Worm (Caenorhabditis elegans) whole organism, L3 larva: ENCODE measurements around the gene pha-2.

Source experiments
- R02D3.7 ChIP-seq: fragments of 150-350 bp; optimal IDR thresholded peaks from 2 replicates; lab custom pipeline; 2014; ENCODE audit warnings: missing biosample characterization, missing genetic modification characterization
- ZK546.5 ChIP-seq: sonication (generic microtip); optimal IDR thresholded peaks from 2 replicates; lab custom pipeline; 2017; ENCODE audit warnings: missing biosample characterization, missing genetic modification characterization
- aly-2 ChIP-seq: fragments of 150-350 bp; optimal IDR thresholded peaks from 2 replicates; lab custom pipeline; 2014; ENCODE audit warnings: missing biosample characterization, missing genetic modification characterization
- ama-1 ChIP-seq: fragments of 150-350 bp; optimal IDR thresholded peaks from 2 replicates; lab custom pipeline; 2018
- ceh-16 ChIP-seq: sonication (generic microtip); optimal IDR thresholded peaks from 2 replicates; lab custom pipeline; 2017; ENCODE audit warnings: missing biosample characterization, missing genetic modification characterization
- ceh-28 ChIP-seq: fragments of 150-350 bp; optimal IDR thresholded peaks from 2 replicates; lab custom pipeline; 2014; ENCODE audit warnings: missing biosample characterization, missing genetic modification reagents, missing genetic modification characterization
- ceh-82 ChIP-seq: fragments of 150-350 bp; optimal IDR thresholded peaks from 2 replicates; lab custom pipeline; 2014; ENCODE audit warnings: missing biosample characterization, missing genetic modification characterization
- ceh-9 ChIP-seq: sonication (generic microtip); optimal IDR thresholded peaks from 2 replicates; lab custom pipeline; 2018; ENCODE audit warnings: missing biosample characterization, missing genetic modification characterization
- daf-12 ChIP-seq: fragments of 150-350 bp; optimal IDR thresholded peaks from 2 replicates; lab custom pipeline; 2014; ENCODE audit warnings: missing biosample characterization, missing genetic modification reagents, missing genetic modification characterization
- egl-27 ChIP-seq: sonication (generic microtip); optimal IDR thresholded peaks from 4 replicates; lab custom pipeline; 2017; ENCODE audit warnings: missing biosample characterization, missing genetic modification reagents, missing genetic modification characterization
- egl-5 ChIP-seq: fragments of 150-350 bp; optimal IDR thresholded peaks from 2 replicates; lab custom pipeline; 2017; ENCODE audit warnings: missing biosample characterization, missing genetic modification reagents, missing genetic modification characterization, inconsistent platforms
- elt-2 ChIP-seq: sonication (generic microtip); optimal IDR thresholded peaks from 2 replicates; lab custom pipeline; 2016; ENCODE audit warnings: missing genetic modification reagents, mild to moderate bottlenecking, missing genetic modification characterization, missing compliant biosample characterization
- elt-3 ChIP-seq, 3 experiments: fragments of 150-350 bp in 1 of 3; sonication (generic microtip) in 2 of 3; optimal IDR thresholded peaks; 2 replicates in 2 of 3; 4 replicates in 1 of 3; lab custom pipeline; 2014 to 2017; ENCODE audit warnings: missing biosample characterization in 3 of 3, missing genetic modification characterization in 3 of 3
- eor-1 ChIP-seq, 2 experiments: fragments of 150-350 bp; optimal IDR thresholded peaks; 2 replicates each; lab custom pipeline; 2014 to 2018; ENCODE audit warnings: missing biosample characterization in 2 of 2, missing genetic modification characterization in 2 of 2
- fkh-10 ChIP-seq: sonication (generic microtip); optimal IDR thresholded peaks from 2 replicates; lab custom pipeline; 2017; ENCODE audit warnings: missing biosample characterization, missing genetic modification reagents, missing genetic modification characterization
- hmg-11 ChIP-seq: sonication (generic microtip); optimal IDR thresholded peaks from 2 replicates; lab custom pipeline; 2016; ENCODE audit warnings: missing genetic modification characterization, missing compliant biosample characterization
- jun-1 ChIP-seq: fragments of 150-350 bp; optimal IDR thresholded peaks from 2 replicates; lab custom pipeline; 2014; ENCODE audit warnings: missing biosample characterization, missing genetic modification reagents, missing genetic modification characterization
- lin-15B ChIP-seq: fragments of 150-350 bp; optimal IDR thresholded peaks from 2 replicates; lab custom pipeline; 2014; ENCODE audit warnings: missing biosample characterization, missing genetic modification characterization
- lin-39 ChIP-seq: fragments of 150-350 bp; optimal IDR thresholded peaks from 2 replicates; lab custom pipeline; 2018; ENCODE audit warnings: missing biosample characterization, missing genetic modification reagents, missing genetic modification characterization
- lsy-12 ChIP-seq: sonication (generic microtip); optimal IDR thresholded peaks from 2 replicates; lab custom pipeline; 2016; ENCODE audit warnings: mild to moderate bottlenecking, missing genetic modification characterization, missing compliant biosample characterization
- mdl-1 ChIP-seq: fragments of 150-350 bp; optimal IDR thresholded peaks from 2 replicates; lab custom pipeline; 2014; ENCODE audit warnings: missing biosample characterization, missing genetic modification characterization
- mml-1 ChIP-seq: fragments of 150-350 bp; sonication (generic microtip); optimal IDR thresholded peaks from 3 replicates; lab custom pipeline; 2014; ENCODE audit warnings: missing biosample characterization, missing genetic modification characterization
- nfya-1 ChIP-seq: sonication (generic microtip); optimal IDR thresholded peaks from 2 replicates; lab custom pipeline; 2017; ENCODE audit warnings: missing genetic modification characterization, mild to moderate bottlenecking, missing compliant biosample characterization, antibody characterized with exemption, moderate library complexity; ENCODE audit not compliant: insufficient read depth
- nhr-11 ChIP-seq: fragments of 150-350 bp; optimal IDR thresholded peaks from 2 replicates; lab custom pipeline; 2014; ENCODE audit warnings: missing biosample characterization, missing genetic modification characterization
- nhr-12 ChIP-seq: fragments of 150-350 bp; optimal IDR thresholded peaks from 2 replicates; lab custom pipeline; 2014; ENCODE audit warnings: missing biosample characterization, missing genetic modification characterization
- nhr-23 ChIP-seq: fragments of 150-350 bp; optimal IDR thresholded peaks from 2 replicates; lab custom pipeline; 2014; ENCODE audit warnings: missing biosample characterization, missing genetic modification reagents, missing genetic modification characterization
- nhr-237 ChIP-seq: fragments of 150-350 bp; optimal IDR thresholded peaks from 2 replicates; lab custom pipeline; 2014; ENCODE audit warnings: missing biosample characterization, missing genetic modification characterization
- nhr-25 ChIP-seq: sonication (generic microtip); optimal IDR thresholded peaks from 2 replicates; lab custom pipeline; 2017; ENCODE audit warnings: missing biosample characterization, missing genetic modification characterization
- nhr-28 ChIP-seq: fragments of 150-350 bp; optimal IDR thresholded peaks from 2 replicates; lab custom pipeline; 2014; ENCODE audit warnings: missing biosample characterization, missing genetic modification characterization
- nhr-43 ChIP-seq: sonication (generic microtip); optimal IDR thresholded peaks from 2 replicates; lab custom pipeline; 2016; ENCODE audit warnings: mild to moderate bottlenecking, missing genetic modification characterization, missing compliant biosample characterization; ENCODE audit not compliant: poor library complexity, severe bottlenecking
- nhr-67 ChIP-seq: fragments of 150-350 bp; optimal IDR thresholded peaks from 2 replicates; lab custom pipeline; 2014; ENCODE audit warnings: missing biosample characterization, missing genetic modification characterization
- nhr-76 ChIP-seq: fragments of 150-350 bp; sonication (generic microtip); optimal IDR thresholded peaks from 5 replicates; lab custom pipeline; 2014; ENCODE audit warnings: missing biosample characterization, missing genetic modification characterization
- pha-4 ChIP-seq: fragments of 150-350 bp; optimal IDR thresholded peaks from 2 replicates; lab custom pipeline; 2014; ENCODE audit warnings: missing biosample characterization, missing genetic modification reagents, missing genetic modification characterization
- pqm-1 ChIP-seq: fragments of 150-350 bp; optimal IDR thresholded peaks from 2 replicates; lab custom pipeline; 2017; ENCODE audit warnings: missing biosample characterization, missing genetic modification characterization, inconsistent platforms
- sea-2 ChIP-seq: fragments of 150-350 bp; sonication (generic microtip); optimal IDR thresholded peaks from 4 replicates; lab custom pipeline; 2014; ENCODE audit warnings: missing biosample characterization, missing genetic modification reagents, missing genetic modification characterization
- skn-1 ChIP-seq: fragments of 150-350 bp; optimal IDR thresholded peaks from 2 replicates; lab custom pipeline; 2014; ENCODE audit warnings: missing biosample characterization, missing genetic modification characterization
- snpc-4 ChIP-seq: fragments of 150-350 bp; optimal IDR thresholded peaks from 2 replicates; lab custom pipeline; 2014; ENCODE audit warnings: missing biosample characterization, missing genetic modification characterization
- tbx-2 ChIP-seq: sonication (generic microtip); optimal IDR thresholded peaks from 2 replicates; lab custom pipeline; 2016; ENCODE audit warnings: mild to moderate bottlenecking, missing genetic modification characterization, missing compliant biosample characterization
- unc-39 ChIP-seq: sonication (generic microtip); optimal IDR thresholded peaks from 4 replicates; lab custom pipeline; 2017; ENCODE audit warnings: missing biosample characterization, missing genetic modification characterization
- unc-62 ChIP-seq: fragments of 150-350 bp; sonication (generic microtip); optimal IDR thresholded peaks from 4 replicates; lab custom pipeline; 2014; ENCODE audit warnings: missing biosample characterization, missing genetic modification reagents, missing genetic modification characterization
- zag-1 ChIP-seq: fragments of 150-350 bp; optimal IDR thresholded peaks from 2 replicates; lab custom pipeline; 2014; ENCODE audit warnings: missing biosample characterization, missing genetic modification characterization
- ztf-11 ChIP-seq: fragments of 150-350 bp; optimal IDR thresholded peaks from 2 replicates; lab custom pipeline; 2014; ENCODE audit warnings: missing biosample characterization, missing genetic modification characterization
- ztf-4 ChIP-seq: fragments of 150-350 bp; optimal IDR thresholded peaks from 2 replicates; lab custom pipeline; 2014; ENCODE audit warnings: missing biosample characterization, missing genetic modification characterization

Gene pha-2

DNA sequence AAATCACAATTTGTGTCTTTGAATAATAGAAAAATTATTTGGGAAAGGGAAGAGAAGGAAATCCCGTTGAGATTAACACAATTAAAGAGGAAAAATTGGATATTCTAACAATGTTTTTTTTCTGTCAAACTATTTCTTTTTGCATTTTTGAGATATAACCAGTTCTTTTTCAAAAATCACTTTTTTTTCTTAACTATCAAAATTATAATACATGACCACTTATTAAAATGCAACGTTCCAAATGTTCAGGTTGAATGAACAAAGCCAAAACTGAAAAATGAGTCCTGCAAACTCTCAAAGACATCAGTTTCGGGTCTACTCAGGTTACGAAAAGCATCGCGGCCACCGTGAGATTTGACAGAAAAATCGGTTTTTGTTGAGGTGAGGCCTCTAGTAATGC lies 27.2 kb downstream of the pha-2 start:
- TF ChIP-seq nhr-76 (no peak), egl-5 (tag; lab: Kevin White, UChicago) (no peak), nhr-28 (tag; lab: Kevin White, UChicago) (no peak), jun-1 (tag; lab: Kevin White, UChicago) (no peak), fkh-10 (GFP tag; lab: Kevin White, UChicago) (no peak), nhr-43 (tag; lab: Kevin White, UChicago) (no peak), ama-1 (lab: Kevin White, UChicago) (no peak), tbx-2 (tag; lab: Kevin White, UChicago) (no peak), elt-2 (tag; lab: Kevin White, UChicago) (no peak), zag-1 (tag; lab: Kevin White, UChicago) (no peak), lin-15B (no peak), nfya-1 (tag; lab: Kevin White, UChicago) (no peak), lsy-12 (tag; lab: Kevin White, UChicago) (no peak), lin-39 (tag; lab: Kevin White, UChicago) (no peak), nhr-23 (tag; lab: Kevin White, UChicago) (no peak)

DNA sequence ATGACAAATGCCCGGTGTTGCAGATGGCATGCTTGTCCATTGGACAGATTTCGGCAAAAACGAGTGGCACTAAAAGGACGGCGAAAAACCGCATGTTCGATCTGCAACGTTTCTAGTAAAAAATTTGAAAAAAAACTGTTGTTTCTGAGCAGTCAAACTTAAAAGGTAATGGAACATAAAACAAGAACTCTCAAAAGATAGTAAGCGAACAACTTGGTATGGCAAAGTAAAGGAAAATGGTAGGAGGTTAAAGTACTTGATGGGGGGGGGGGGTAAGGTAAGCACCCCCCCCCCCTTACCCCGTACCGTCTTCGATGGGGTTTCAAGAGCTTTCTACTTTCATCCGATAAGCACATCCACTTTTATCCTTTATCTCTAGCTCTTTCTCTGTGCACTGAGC lies 28.4 kb downstream of the pha-2 start, which contains the start of gene F13C5.5:
Gene F13C5.5 (minus strand): TSS at position 101 of the 400 bp plus-strand sequence.
- TF ChIP-seq pha-4 (tag; lab: Kevin White, UChicago) (peak; percentile 24), daf-12 (no peak)
- TF ChIP-seq, all 47 proteins: peak for 1

DNA sequence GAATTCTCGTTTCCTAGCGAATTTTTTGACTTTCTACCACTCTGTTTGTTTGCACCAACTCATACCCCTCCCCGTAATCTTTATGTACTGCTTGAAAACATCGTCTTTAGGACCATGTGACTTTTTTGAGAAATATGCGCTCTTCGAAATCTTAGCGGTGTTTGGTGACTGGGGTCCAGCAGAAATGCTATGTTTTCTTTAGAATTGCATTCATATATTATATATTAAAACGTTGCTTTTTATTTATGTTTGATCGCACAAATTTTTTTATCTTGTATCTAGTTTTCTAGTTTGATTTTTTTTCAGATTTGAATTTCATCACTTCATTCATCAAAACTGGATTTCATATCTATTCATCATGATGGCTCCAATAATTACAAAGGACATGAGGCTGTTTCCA lies 34.9 kb downstream of the pha-2 start, which contains the start of gene F13C5.1:
Gene F13C5.1 (plus strand): TSS at position 301 of the 400 bp plus-strand sequence.
- TF ChIP-seq ama-1 (lab: Kevin White, UChicago) (no peak), hmg-11 (tag; lab: Kevin White, UChicago) (no peak), skn-1 (tag; lab: Kevin White, UChicago) (no peak), sea-2 (GFP tag; lab: Kevin White, UChicago) (no peak), ceh-9 (tag; lab: Kevin White, UChicago) (no peak), lsy-12 (tag; lab: Kevin White, UChicago) (no peak), nhr-76 (no peak), ceh-28 (tag; lab: Kevin White, UChicago) (no peak)

DNA sequence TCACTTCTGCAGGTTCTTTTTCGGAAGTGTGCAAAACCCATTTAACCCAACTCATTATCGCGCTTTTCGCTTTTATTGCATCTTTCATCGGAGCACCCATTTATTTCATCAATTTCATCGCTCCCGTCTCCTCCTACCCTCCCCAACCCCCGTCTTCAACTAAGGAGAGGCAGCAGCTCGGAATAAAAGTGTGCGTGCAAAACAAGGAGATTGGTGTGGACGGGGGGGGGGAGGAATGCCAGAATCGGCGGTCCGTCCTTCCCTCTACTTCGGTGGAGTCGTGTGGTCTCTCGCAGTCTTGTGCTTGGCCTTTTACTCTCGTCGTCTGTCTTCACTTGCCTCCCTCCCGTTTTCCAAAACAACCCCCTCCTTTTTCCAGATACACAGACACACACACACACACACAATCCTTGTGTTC lies 35.4 kb downstream of the pha-2 start:
- TF ChIP-seq fkh-10 (GFP tag; lab: Kevin White, UChicago) (no peak), nhr-67 (tag; lab: Kevin White, UChicago) (no peak), elt-2 (tag; lab: Kevin White, UChicago) (no peak), nhr-25 (tag; lab: Kevin White, UChicago) (no peak), ceh-28 (tag; lab: Kevin White, UChicago) (no peak), pqm-1 (tag; lab: Kevin White, UChicago) (no peak), ceh-82 (tag; lab: Kevin White, UChicago) (no peak), nfya-1 (tag; lab: Kevin White, UChicago) (peak; percentile 55), egl-5 (tag; lab: Kevin White, UChicago) (no peak), eor-1 (tag; optimal IDR thresholded peaks at IDR 0.05; lab: Kevin White, UChicago) (no peak), mdl-1 (tag; lab: Kevin White, UChicago) (no peak), pha-4 (tag; lab: Kevin White, UChicago) (no peak), ceh-16 (tag; lab: Kevin White, UChicago) (no peak), nhr-28 (tag; lab: Kevin White, UChicago) (no peak), R02D3.7 (no peak), ztf-4 (tag; lab: Kevin White, UChicago) (no peak), nhr-23 (tag; lab: Kevin White, UChicago) (no peak), skn-1 (tag; lab: Kevin White, UChicago) (peak; percentile 40), snpc-4 (tag; lab: Kevin White, UChicago) (peak; percentile 13), aly-2 (tag; lab: Kevin White, UChicago) (no peak), jun-1 (tag; lab: Kevin White, UChicago) (no peak), nhr-76 (no peak), nhr-12 (tag; lab: Kevin White, UChicago) (no peak), nhr-11 (tag; lab: Kevin White, UChicago) (no peak), lin-39 (tag; lab: Kevin White, UChicago) (peak; percentile 84), tbx-2 (tag; lab: Kevin White, UChicago) (peak; percentile 3), hmg-11 (tag; lab: Kevin White, UChicago) (peak; percentile 72), mml-1 (tag; lab: Kevin White, UChicago) (no peak), zag-1 (tag; lab: Kevin White, UChicago) (no peak), nhr-237 (tag; lab: Kevin White, UChicago) (no peak), ama-1 (lab: Kevin White, UChicago) (no peak), nhr-43 (tag; lab: Kevin White, UChicago) (no peak), ZK546.5 (tag; lab: Kevin White, UChicago) (no peak), ceh-9 (tag; lab: Kevin White, UChicago) (no peak), sea-2 (GFP tag; lab: Kevin White, UChicago) (no peak), unc-62 (GFP tag; lab: Kevin White, UChicago) (no peak), daf-12 (no peak), lin-15B (no peak), ztf-11 (tag; lab: Kevin White, UChicago) (no peak), egl-27 (tag; lab: Kevin White, UChicago) (no peak), unc-39 (tag; lab: Kevin White, UChicago) (no peak), lsy-12 (tag; lab: Kevin White, UChicago) (no peak), elt-3 (tag; optimal IDR thresholded peaks at IDR 0.05; lab: Kevin White, UChicago) (no peak)
